Fruit fly (Drosophila melanogaster): ENCODE results near the gene CG5114.

Gene CG5114

DNA sequence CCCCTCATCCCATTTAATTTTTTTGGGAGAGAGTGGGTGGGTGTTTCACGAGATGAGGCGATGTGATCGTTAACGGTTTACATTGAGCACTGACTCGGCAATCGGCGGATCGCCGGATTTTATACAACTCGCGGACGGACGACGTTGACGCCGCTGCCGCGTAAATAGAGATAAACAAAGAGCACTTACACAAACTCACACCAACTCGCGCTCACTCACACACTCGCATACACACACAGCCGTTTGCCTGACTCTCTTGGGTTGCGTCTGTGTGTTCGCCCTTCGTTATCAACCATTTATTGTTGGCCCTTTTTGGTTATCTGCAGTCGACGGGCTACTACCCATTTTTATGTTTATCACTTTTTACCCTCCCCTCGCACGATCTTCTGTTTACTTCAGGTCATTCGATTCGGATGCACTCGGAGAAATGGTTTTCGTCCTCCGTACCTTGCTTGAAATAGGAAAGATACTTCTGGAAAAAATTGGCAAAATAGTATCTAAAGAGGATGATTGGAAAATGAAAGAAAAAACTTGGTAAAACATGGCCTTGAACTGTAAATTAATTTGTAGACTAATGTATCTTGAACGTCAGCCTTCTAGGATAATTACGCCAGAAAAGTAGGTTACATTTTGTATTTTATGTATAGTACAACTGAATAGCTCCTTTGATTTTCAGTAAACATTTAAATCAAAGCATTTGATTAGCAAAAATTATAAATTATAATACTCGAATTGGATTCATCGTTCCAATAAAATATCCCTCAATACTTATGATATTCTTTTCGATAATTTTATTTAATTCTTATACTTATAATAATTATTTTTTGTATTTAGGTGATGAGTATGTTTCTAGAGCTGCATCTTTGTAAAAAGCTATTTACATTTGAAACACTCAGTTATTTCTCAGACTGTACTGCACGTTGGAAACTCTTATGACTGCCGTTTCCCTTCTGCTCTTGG is 4.8 kb upstream of the CG5114 start (continued):
- peak in 1 of 2 experiments; percentile 94 for TF ChIP-seq Hr78 (GFP tag; optimal IDR thresholded peaks at IDR 0.05)
- no peak; the same call in 1 of the 2 replicates for TF ChIP-seq onecut (GFP tag; IDR thresholded peaks at IDR 0.05)
- no peak for TF ChIP-seq CG7928 (GFP tag; optimal IDR thresholded peaks at IDR 0.05)
- TF ChIP-seq NC2α (GFP tag; optimal IDR thresholded peaks at IDR 0.05), result no peak
- peak; percentile 65; the same call in 1 of the 2 replicates for TF ChIP-seq rib (GFP tag; IDR thresholded peaks at IDR 0.05)
- TF ChIP-seq org-1 (GFP tag; optimal IDR thresholded peaks at IDR 0.05), result peak; percentile 11
- peak; percentile 38; the same call in 1 of the 3 replicates for TF ChIP-seq CG34224 (GFP tag; IDR thresholded peaks at IDR 0.05; ENCODE audit: partially characterized antibody)
- no peak for TF ChIP-seq ab (GFP tag; optimal IDR thresholded peaks at IDR 0.05)
- TF ChIP-seq CG17568 (GFP tag; optimal IDR thresholded peaks at IDR 0.05), result peak; percentile 46
- TF ChIP-seq lilli (GFP tag; optimal IDR thresholded peaks at IDR 0.05), result no peak
- TF ChIP-seq CG18011 (GFP tag; optimal IDR thresholded peaks at IDR 0.05), result no peak
- TF ChIP-seq zen (tag; optimal IDR thresholded peaks at IDR 0.05), result peak; percentile 41
- TF ChIP-seq amos (GFP tag; IDR thresholded peaks at IDR 0.05; ENCODE audit: partially characterized antibody), result peak; percentile 41; the same call in 1 of the 2 replicates
- TF ChIP-seq dmrt11E (tag; optimal IDR thresholded peaks at IDR 0.05), result peak; percentile 78
- peak; percentile 35 for TF ChIP-seq YL-1 (GFP tag; optimal IDR thresholded peaks at IDR 0.05)
- peak; percentile 16; the same call in 1 of the 2 replicates for TF ChIP-seq Rfx (GFP tag; IDR thresholded peaks at IDR 0.05)
- no peak for TF ChIP-seq Dref (GFP tag; IDR thresholded peaks at IDR 0.05)
- no peak for TF ChIP-seq CG4282 (GFP tag; optimal IDR thresholded peaks at IDR 0.05)
- TF ChIP-seq da (GFP tag; optimal IDR thresholded peaks at IDR 0.05), result no peak
- peak; percentile 8 for TF ChIP-seq CG1603 (tag; optimal IDR thresholded peaks at IDR 0.05)
- peak in 1 of 3 experiments; percentile 92 for TF ChIP-seq lola (GFP tag; optimal IDR thresholded peaks at IDR 0.05)
- TF ChIP-seq CG12236 (GFP tag; optimal IDR thresholded peaks at IDR 0.05), result no peak
- TF ChIP-seq gce (GFP tag; IDR thresholded peaks at IDR 0.05), result 0 out of 3 replicates have a peak, but pooled peaks have one; percentile 25
- no peak for TF ChIP-seq HHEX (GFP tag; optimal IDR thresholded peaks at IDR 0.05)
- TF ChIP-seq CG14860 (GFP tag; IDR thresholded peaks at IDR 0.05; ENCODE audit: partially characterized antibody), result no peak
- no peak for TF ChIP-seq CG11560 (tag; IDR thresholded peaks at IDR 0.05)
- TF ChIP-seq unc-4 (GFP tag; IDR thresholded peaks at IDR 0.05; ENCODE audit: partially characterized antibody), result no peak
- peak; percentile 52 for TF ChIP-seq Sox102F (GFP tag; optimal IDR thresholded peaks at IDR 0.05)
- no peak for TF ChIP-seq sima (GFP tag; optimal IDR thresholded peaks at IDR 0.05)
- TF ChIP-seq CG11247 (GFP tag; IDR thresholded peaks at IDR 0.05), result no peak
- no peak for TF ChIP-seq bab2 (GFP tag; optimal IDR thresholded peaks at IDR 0.05)
- TF ChIP-seq dimm (GFP tag; IDR thresholded peaks at IDR 0.05), result no peak
- TF ChIP-seq HLH54F (GFP tag; optimal IDR thresholded peaks at IDR 0.05), result no peak
- peak; percentile 7 for TF ChIP-seq Blimp-1 (GFP tag; optimal IDR thresholded peaks at IDR 0.05)
- no peak; the same call in 2 of the 3 replicates for TF ChIP-seq B-H1 (GFP tag; IDR thresholded peaks at IDR 0.05)
- TF ChIP-seq CG6683 (GFP tag; optimal IDR thresholded peaks at IDR 0.05), result no peak
- peak; percentile 28; the same call in 1 of the 2 replicates for TF ChIP-seq CG4730 (GFP tag; IDR thresholded peaks at IDR 0.05)
- no peak for TF ChIP-seq CG15073 (GFP tag; optimal IDR thresholded peaks at IDR 0.05)
- TF ChIP-seq cg (GFP tag; optimal IDR thresholded peaks at IDR 0.05), result peak; percentile 91
- no peak for TF ChIP-seq Bdp1 (GFP tag; optimal IDR thresholded peaks at IDR 0.05)
- TF ChIP-seq CG33557 (GFP tag; optimal IDR thresholded peaks at IDR 0.05), result peak; percentile 56
- peak; percentile 73 for TF ChIP-seq Med (GFP tag)
- no peak for TF ChIP-seq CG14965 (GFP tag; optimal IDR thresholded peaks at IDR 0.05; ENCODE audit: borderline replicate concordance)
- no peak for TF ChIP-seq BtbVII (GFP tag; optimal IDR thresholded peaks at IDR 0.05)
- TF ChIP-seq CG9609 (GFP tag; optimal IDR thresholded peaks at IDR 0.05), result no peak
- no peak for TF ChIP-seq sd (tag; optimal IDR thresholded peaks at IDR 0.05)
- peak; percentile 60 for TF ChIP-seq slp2 (GFP tag; optimal IDR thresholded peaks at IDR 0.05)

Measured in whole organism, embryonic.